Worm (Caenorhabditis elegans): Measurements from ENCODE around the gene irld-47.

irld-47 gene

DNA sequence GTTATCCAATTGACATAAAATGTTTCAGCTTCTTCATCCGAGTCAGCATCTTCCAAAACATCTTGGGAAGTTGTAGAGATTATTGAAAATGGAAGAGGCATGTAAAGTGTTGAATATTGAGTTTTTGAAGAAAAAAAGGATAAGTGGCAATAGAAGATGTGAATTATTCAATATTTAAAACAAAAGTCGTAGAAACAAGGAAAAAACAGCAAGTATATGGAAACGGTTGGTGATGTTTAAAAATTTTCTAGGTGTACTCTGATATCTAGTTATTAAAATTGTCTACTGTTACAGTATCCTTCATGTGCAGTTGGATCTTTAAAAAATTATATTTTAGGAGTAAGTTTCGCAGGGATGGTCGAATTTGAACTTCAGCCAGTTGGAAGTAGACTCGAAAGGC lies 50.4 kb downstream of the irld-47 start, which contains the start of gene C06A8.8:
Gene C06A8.8 (minus strand): TSS at position 101 of the 400 bp plus-strand sequence.
- TF ChIP-seq flh-1 (GFP tag; optimal IDR thresholded peaks at IDR 0.05): no peak

Measured in whole organism, mixed stage, embryonic.